Fruit fly (Drosophila melanogaster) whole organism, embryonic: ENCODE measurements around the gene CG42716.

ENCODE experiments used
- Antp ChIP-seq: fragments of 200-800 bp; sonication (Bioruptor generic); optimal IDR thresholded peaks from 3 replicates; lab custom pipeline; 2016; ENCODE audit warnings: missing biosample characterization, missing genetic modification characterization
- Bgb ChIP-seq: fragments of 200-800 bp; sonication (Bioruptor generic); IDR thresholded peaks from 2 replicates; pipeline ENCODE4 v1.3.6; 2022; ENCODE audit warnings: missing biosample characterization, missing genetic modification characterization; ENCODE audit not compliant: partially characterized antibody
- CG10543 ChIP-seq: fragments of 200-800 bp; sonication (Bioruptor generic); optimal IDR thresholded peaks from 3 replicates; lab custom pipeline; 2017; ENCODE audit warnings: missing biosample characterization, mild to moderate bottlenecking, missing genetic modification characterization, moderate library complexity
- CG11247 ChIP-seq: fragments of 200-800 bp; sonication (Bioruptor generic); IDR thresholded peaks from 2 replicates; pipeline ENCODE4 v1.3.6; 2022; ENCODE audit warnings: missing biosample characterization, missing genetic modification characterization
- CG11560 ChIP-seq: fragments of 200-800 bp; sonication (Bioruptor generic); IDR thresholded peaks from 3 replicates; pipeline ENCODE4 v1.3.6; 2022; ENCODE audit warnings: missing biosample characterization, missing genetic modification characterization
- CG11695 ChIP-seq: fragments of 200-800 bp; sonication (Bioruptor generic); IDR thresholded peaks from 3 replicates; pipeline ENCODE4 v1.3.6; 2022; ENCODE audit warnings: missing biosample characterization, missing genetic modification characterization
- CG15011 ChIP-seq: fragments of 200-800 bp; sonication (Bioruptor generic); optimal IDR thresholded peaks from 3 replicates; lab custom pipeline; 2018; ENCODE audit warnings: missing biosample characterization, mild to moderate bottlenecking, missing genetic modification characterization
- CG16779 ChIP-seq: fragments of 200-800 bp; sonication (Bioruptor generic); IDR thresholded peaks from 2 replicates; pipeline ENCODE4 v1.3.6; 2022; ENCODE audit warnings: missing biosample characterization, missing genetic modification characterization
- CG16863 ChIP-seq: fragments of 200-800 bp; sonication (Bioruptor generic); optimal IDR thresholded peaks from 3 replicates; lab custom pipeline; 2016; ENCODE audit warnings: missing biosample characterization, missing genetic modification characterization
- CG17361 ChIP-seq: fragments of 200-800 bp; sonication (Bioruptor generic); IDR thresholded peaks from 3 replicates; pipeline ENCODE4 v1.3.6; 2022; ENCODE audit warnings: missing biosample characterization, missing genetic modification characterization
- CG30020 ChIP-seq: fragments of 200-800 bp; optimal IDR thresholded peaks from 2 replicates; lab custom pipeline; 2019; ENCODE audit warnings: missing biosample characterization, mild to moderate bottlenecking, missing genetic modification characterization, moderate library complexity
- CG34224 ChIP-seq: fragments of 200-800 bp; sonication (Bioruptor generic); IDR thresholded peaks from 3 replicates; pipeline ENCODE4 v1.3.6; 2022; ENCODE audit warnings: missing biosample characterization, missing genetic modification characterization; ENCODE audit not compliant: partially characterized antibody
- CG4328 ChIP-seq: fragments of 200-800 bp; sonication (Bioruptor generic); optimal IDR thresholded peaks from 3 replicates; lab custom pipeline; 2017; ENCODE audit warnings: missing biosample characterization, missing genetic modification reagents, missing genetic modification characterization
- CG4424 ChIP-seq: fragments of 200-800 bp; sonication (Bioruptor generic); optimal IDR thresholded peaks from 3 replicates; lab custom pipeline; 2016; ENCODE audit warnings: missing biosample characterization, missing genetic modification characterization
- CG6813 ChIP-seq: fragments of 200-800 bp; sonication (Bioruptor generic); optimal IDR thresholded peaks from 2 replicates; lab custom pipeline; 2017; ENCODE audit warnings: missing biosample characterization, missing genetic modification characterization, mild to moderate bottlenecking, moderate library complexity, missing genetic modification reagents
- CG7372 ChIP-seq: fragments of 200-800 bp; sonication (Bioruptor generic); IDR thresholded peaks from 2 replicates; pipeline ENCODE4 v1.3.6; 2022; ENCODE audit warnings: missing biosample characterization, missing genetic modification characterization
- CG8944 ChIP-seq: fragments of 200-800 bp; sonication (Bioruptor generic); optimal IDR thresholded peaks from 3 replicates; lab custom pipeline; 2016; ENCODE audit warnings: missing biosample characterization, missing genetic modification characterization
- CG9727 ChIP-seq: fragments of 200-800 bp; sonication (Bioruptor generic); optimal IDR thresholded peaks from 3 replicates; lab custom pipeline; 2017; ENCODE audit warnings: missing biosample characterization, mild to moderate bottlenecking, missing genetic modification characterization
- CG9797 ChIP-seq: fragments of 200-800 bp; sonication (Bioruptor generic); optimal IDR thresholded peaks from 3 replicates; lab custom pipeline; 2018; ENCODE audit warnings: missing biosample characterization, mild to moderate bottlenecking, missing genetic modification characterization
- CG9817 ChIP-seq: fragments of 200-800 bp; sonication (Bioruptor generic); optimal IDR thresholded peaks from 2 replicates; lab custom pipeline; 2018; ENCODE audit warnings: missing biosample characterization, mild to moderate bottlenecking, missing genetic modification characterization, moderate library complexity
- CHES-1-like ChIP-seq: fragments of 200-800 bp; sonication (Bioruptor generic); optimal IDR thresholded peaks from 2 replicates; lab custom pipeline; 2016; ENCODE audit warnings: missing biosample characterization, missing genetic modification characterization
- CTCF ChIP-seq: fragments of 200-800 bp; sonication (Bioruptor generic); optimal IDR thresholded peaks from 2 replicates; lab custom pipeline; 2017; ENCODE audit warnings: missing biosample characterization, mild to moderate bottlenecking, missing genetic modification characterization, moderate library complexity
- CrebB ChIP-seq: fragments of 200-800 bp; sonication (Bioruptor generic); optimal IDR thresholded peaks from 3 replicates; lab custom pipeline; 2018; ENCODE audit warnings: missing biosample characterization, mild to moderate bottlenecking, missing genetic modification characterization
- D19A ChIP-seq: fragments of 200-800 bp; optimal IDR thresholded peaks from 3 replicates; lab custom pipeline; 2019; ENCODE audit warnings: missing biosample characterization, mild to moderate bottlenecking, missing genetic modification characterization, moderate library complexity
- Dp ChIP-seq: fragments of 200-800 bp; sonication (Bioruptor generic); optimal IDR thresholded peaks from 2 replicates; lab custom pipeline; 2018; ENCODE audit warnings: missing biosample characterization, mild to moderate bottlenecking, missing genetic modification characterization, moderate library complexity
- Fer3 ChIP-seq: fragments of 200-800 bp; sonication (Bioruptor generic); optimal IDR thresholded peaks from 2 replicates; lab custom pipeline; 2018; ENCODE audit warnings: missing biosample characterization, mild to moderate bottlenecking, missing genetic modification characterization, moderate library complexity
- MTF-1 ChIP-seq: fragments of 200-800 bp; sonication (Bioruptor generic); optimal IDR thresholded peaks from 2 replicates; lab custom pipeline; 2018; ENCODE audit warnings: missing biosample characterization, mild to moderate bottlenecking, missing genetic modification characterization, borderline replicate concordance
- Max ChIP-seq: fragments of 200-800 bp; sonication (Bioruptor generic); optimal IDR thresholded peaks from 2 replicates; lab custom pipeline; 2016; ENCODE audit warnings: missing biosample characterization, mild to moderate bottlenecking, missing genetic modification characterization
- Mrtf ChIP-seq: fragments of 200-800 bp; sonication (Bioruptor generic); IDR thresholded peaks from 3 replicates; pipeline ENCODE4 v1.3.6; 2022; ENCODE audit warnings: missing biosample characterization, missing genetic modification characterization
- Neu2 ChIP-seq: fragments of 200-800 bp; sonication (Bioruptor generic); optimal IDR thresholded peaks from 3 replicates; lab custom pipeline; 2016; ENCODE audit warnings: missing biosample characterization, missing genetic modification characterization, borderline replicate concordance
- Poxn ChIP-seq: fragments of 200-800 bp; sonication (Bioruptor generic); IDR thresholded peaks from 2 replicates; pipeline ENCODE4 v1.3.6; 2022; ENCODE audit warnings: missing biosample characterization, missing genetic modification characterization
- Rfx ChIP-seq: fragments of 200-800 bp; sonication (Bioruptor generic); IDR thresholded peaks from 2 replicates; pipeline ENCODE4 v1.3.6; 2022; ENCODE audit warnings: missing biosample characterization, missing genetic modification characterization
- al ChIP-seq: fragments of 200-800 bp; sonication (Bioruptor generic); IDR thresholded peaks from 2 replicates; pipeline ENCODE4 v1.3.6; 2022; ENCODE audit warnings: missing biosample characterization, missing genetic modification characterization
- cad ChIP-seq: fragments of >200 bp; optimal IDR thresholded peaks from 2 replicates; lab custom pipeline; 2017; ENCODE audit warnings: missing biosample characterization, missing genetic modification characterization
- ci ChIP-seq: fragments of 200-800 bp; sonication (Bioruptor generic); IDR thresholded peaks from 3 replicates; pipeline ENCODE4 v1.3.6; 2022; ENCODE audit warnings: missing biosample characterization, missing genetic modification characterization
- da ChIP-seq: fragments of 200-800 bp; sonication (Bioruptor generic); optimal IDR thresholded peaks from 2 replicates; lab custom pipeline; 2016; ENCODE audit warnings: missing biosample characterization, missing genetic modification characterization
- dati ChIP-seq: fragments of 200-800 bp; sonication (Bioruptor generic); IDR thresholded peaks from 2 replicates; pipeline ENCODE4 v1.3.6; 2022; ENCODE audit warnings: missing biosample characterization, missing genetic modification characterization
- dm ChIP-seq: fragments of 200-800 bp; sonication (Bioruptor generic); optimal IDR thresholded peaks from 3 replicates; lab custom pipeline; 2016; ENCODE audit warnings: missing biosample characterization, missing genetic modification characterization
- jumu ChIP-seq: fragments of 200-800 bp; sonication (Bioruptor generic); optimal IDR thresholded peaks from 3 replicates; lab custom pipeline; 2016; ENCODE audit warnings: missing biosample characterization, missing genetic modification characterization
- lola ChIP-seq, 3 experiments: fragments of >200 bp in 2 of 3; fragments of 200-800 bp in 1 of 3; sonication (Bioruptor generic) in 1 of 3; optimal IDR thresholded peaks; 2 replicates each; lab custom pipeline; 2017 to 2019; ENCODE audit warnings: missing biosample characterization in 3 of 3, missing genetic modification characterization in 3 of 3, mild to moderate bottlenecking in 1 of 3, moderate library complexity in 1 of 3
- mld ChIP-seq: fragments of 200-800 bp; sonication (Bioruptor generic); IDR thresholded peaks from 3 replicates; pipeline ENCODE4 v1.3.6; 2022; ENCODE audit warnings: missing biosample characterization, missing genetic modification characterization; ENCODE audit not compliant: partially characterized antibody
- nerfin-2 ChIP-seq: fragments of 200-800 bp; sonication (Bioruptor generic); IDR thresholded peaks from 2 replicates; pipeline ENCODE4 v1.3.6; 2022; ENCODE audit warnings: missing biosample characterization, missing genetic modification characterization; ENCODE audit not compliant: partially characterized antibody
- peb ChIP-seq: fragments of 200-800 bp; sonication (Bioruptor generic); IDR thresholded peaks from 2 replicates; pipeline ENCODE4 v1.3.6; 2022; ENCODE audit warnings: missing biosample characterization, missing genetic modification characterization
- prd ChIP-seq, 3 experiments: fragments of >200 bp in 2 of 3; fragments of 200-800 bp in 1 of 3; sonication (Bioruptor generic) in 1 of 3; optimal IDR thresholded peaks in 2 of 3; IDR thresholded peaks in 1 of 3; 2 replicates in 2 of 3; 3 replicates in 1 of 3; pipeline versions ENCODE4 v1.3.6 to Lab custom; 2017 to 2022; ENCODE audit warnings: missing biosample characterization in 1 of 3, missing genetic modification characterization in 1 of 3
- repo ChIP-seq: fragments of 200-800 bp; sonication (Bioruptor generic); optimal IDR thresholded peaks from 2 replicates; lab custom pipeline; 2016; ENCODE audit warnings: missing biosample characterization, missing genetic modification characterization
- slp2 ChIP-seq: fragments of 200-800 bp; sonication (Bioruptor generic); optimal IDR thresholded peaks from 2 replicates; lab custom pipeline; 2016; ENCODE audit warnings: missing biosample characterization, missing genetic modification characterization
- twi ChIP-seq: fragments of 200-800 bp; optimal IDR thresholded peaks from 2 replicates; lab custom pipeline; 2019; ENCODE audit warnings: missing biosample characterization, mild to moderate bottlenecking, missing genetic modification characterization, moderate library complexity
- vnd ChIP-seq: fragments of 200-800 bp; sonication (Bioruptor generic); IDR thresholded peaks from 3 replicates; pipeline ENCODE4 v1.3.6; 2022; ENCODE audit warnings: missing biosample characterization, missing genetic modification characterization; ENCODE audit not compliant: partially characterized antibody
- zf30C ChIP-seq: fragments of 200-800 bp; sonication (Bioruptor generic); optimal IDR thresholded peaks from 3 replicates; lab custom pipeline; 2018; ENCODE audit warnings: missing biosample characterization, mild to moderate bottlenecking, missing genetic modification characterization

Gene CG42716

DNA sequence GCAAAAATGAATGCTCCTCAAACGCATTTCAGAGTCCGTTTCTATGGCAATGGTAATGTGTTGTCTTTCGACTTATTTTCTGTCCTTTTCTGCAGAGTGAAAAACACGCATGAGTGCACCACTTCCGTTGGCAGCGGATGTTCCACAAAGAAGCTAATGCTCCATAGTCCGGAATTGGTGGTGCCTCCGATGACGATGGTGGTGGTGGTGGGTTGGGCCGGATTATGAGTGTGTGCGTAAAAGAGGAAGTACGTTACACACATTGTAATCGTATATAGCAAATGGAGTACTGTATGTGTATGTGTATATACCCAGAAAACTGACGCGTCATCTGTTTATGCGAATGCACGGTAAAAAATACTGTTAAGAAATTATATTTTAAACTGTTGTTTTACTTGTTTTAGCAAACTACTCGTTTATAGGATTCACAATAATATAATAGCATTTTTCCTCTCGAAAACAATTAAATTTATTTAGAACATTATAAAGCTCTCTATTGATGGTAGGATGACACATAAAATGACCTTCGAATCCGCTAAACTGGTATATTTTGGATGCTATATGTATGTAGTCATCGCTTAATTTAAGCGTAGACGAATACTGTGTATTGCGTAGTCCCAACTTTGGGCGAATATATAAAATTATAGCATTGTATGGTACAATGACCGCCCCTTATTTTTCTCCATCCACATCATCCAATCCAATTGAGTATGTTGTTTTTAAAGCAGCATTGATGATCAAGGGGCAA lies 11.7 kb downstream of the CG42716 start (continued):
- no peak for TF ChIP-seq Antp (GFP tag; lab: Kevin White, UChicago)
- TF ChIP-seq CG34224 (GFP tag; lab: Robert Waterston, UW), result no peak; the same call in 2 of the 3 replicates
- no peak for TF ChIP-seq CG4328 (GFP tag; lab: Kevin White, UChicago)
- TF ChIP-seq CG11247 (GFP tag; lab: Robert Waterston, UW), result no peak
- peak in 1 of 3 experiments; percentile 64 for TF ChIP-seq lola (GFP tag; optimal IDR thresholded peaks at IDR 0.05; lab: Kevin White, UChicago)
- no peak for TF ChIP-seq cad (GFP tag; lab: Kevin White, UChicago)
- TF ChIP-seq CG15011 (GFP tag; lab: Kevin White, UChicago), result no peak
- TF ChIP-seq nerfin-2 (GFP tag; lab: Robert Waterston, UW), result no peak
- TF ChIP-seq da (GFP tag; lab: Kevin White, UChicago), result no peak
- TF ChIP-seq CG10543 (GFP tag; lab: Kevin White, UChicago), result no peak
- TF ChIP-seq Mrtf, result 0 out of 3 replicates have a peak, but pooled peaks have one; percentile 22
- no peak; the same call in 1 of the 3 replicates for TF ChIP-seq CG17361 (GFP tag; lab: Robert Waterston, UW)
- no peak for TF ChIP-seq mld
- TF ChIP-seq Bgb (GFP tag; lab: Robert Waterston, UW), result no peak
- TF ChIP-seq Neu2 (GFP tag; lab: Kevin White, UChicago), result no peak
- TF ChIP-seq MTF-1, result peak; percentile 32
- TF ChIP-seq CG7372 (GFP tag; lab: Robert Waterston, UW), result peak; percentile 22; the same call in 1 of the 2 replicates
- peak; percentile 29 for TF ChIP-seq CG4424 (GFP tag; lab: Kevin White, UChicago)
- TF ChIP-seq dm (GFP tag; lab: Kevin White, UChicago), result no peak
- peak; percentile 7 for TF ChIP-seq CG6813
- peak; percentile 66 for TF ChIP-seq Rfx (GFP tag; lab: Robert Waterston, UW)
- peak; percentile 43; the same call in 1 of the 2 replicates for TF ChIP-seq al (GFP tag; lab: Robert Waterston, UW)
- TF ChIP-seq CG11560, result no peak
- TF ChIP-seq repo (GFP tag; lab: Kevin White, UChicago), result no peak
- TF ChIP-seq CHES-1-like (GFP tag; lab: Kevin White, UChicago), result no peak
- TF ChIP-seq CG11695, result peak; percentile 73
- TF ChIP-seq CG9727 (GFP tag; lab: Kevin White, UChicago), result no peak
- TF ChIP-seq CG16863 (GFP tag; lab: Kevin White, UChicago), result no peak
- no peak for TF ChIP-seq vnd (GFP tag; lab: Robert Waterston, UW)
- no peak for TF ChIP-seq prd (optimal IDR thresholded peaks at IDR 0.05; lab: Kevin White, UChicago)
- peak; percentile 48 for TF ChIP-seq prd (GFP tag; IDR thresholded peaks at IDR 0.05; lab: Robert Waterston, UW)
- TF ChIP-seq CG30020 (tag; lab: Kevin White, UChicago), result no peak
- TF ChIP-seq CG16779 (GFP tag; lab: Robert Waterston, UW), result no peak
- no peak for TF ChIP-seq CG8944 (GFP tag; lab: Kevin White, UChicago)
- TF ChIP-seq CrebB (tag; lab: Kevin White, UChicago), result peak; percentile 30
- no peak for TF ChIP-seq CG9817 (tag; lab: Kevin White, UChicago)
- TF ChIP-seq ci (GFP tag; lab: Robert Waterston, UW), result 0 out of 3 replicates have a peak, but pooled peaks have one; percentile 28
- no peak for TF ChIP-seq dati (GFP tag; lab: Robert Waterston, UW)
- no peak for TF ChIP-seq twi
- TF ChIP-seq Max (GFP tag; lab: Kevin White, UChicago), result peak; percentile 30
- TF ChIP-seq D19A (tag; lab: Kevin White, UChicago), result peak; percentile 41
- TF ChIP-seq jumu (GFP tag; lab: Kevin White, UChicago), result no peak
- TF ChIP-seq CTCF (GFP tag; lab: Kevin White, UChicago), result no peak
- TF ChIP-seq CG9797 (GFP tag; lab: Kevin White, UChicago), result no peak
- TF ChIP-seq peb (GFP tag; lab: Robert Waterston, UW), result peak; percentile 58
- no peak for TF ChIP-seq Poxn
- TF ChIP-seq Dp (GFP tag; lab: Kevin White, UChicago), result no peak
- TF ChIP-seq slp2 (GFP tag; lab: Kevin White, UChicago), result no peak
- TF ChIP-seq zf30C (GFP tag; lab: Kevin White, UChicago), result peak; percentile 86
- no peak for TF ChIP-seq Fer3 (tag; lab: Kevin White, UChicago)
